Worm (Caenorhabditis elegans) whole organism, midembryonic: ENCODE data around the gene F10G7.10.

Experiments
- cog-1 ChIP-seq: sonication (generic microtip); optimal IDR thresholded peaks from 2 replicates; lab custom pipeline; 2016; ENCODE audit warnings: missing genetic modification characterization, missing compliant biosample characterization
- flt-1 ChIP-seq: fragments of 200-800 bp; sonication (Bioruptor generic); IDR thresholded peaks from 2 replicates; pipeline ENCODE4 v1.3.6; 2022; ENCODE audit warnings: missing genetic modification characterization, missing compliant biosample characterization
- klf-2 ChIP-seq: fragments of 200-800 bp; sonication (Bioruptor generic); conservative IDR thresholded peaks from 2 replicates; pipeline ENCODE4 v1.3.6; 2022; ENCODE audit warnings: missing genetic modification reagents, missing genetic modification characterization, missing compliant biosample characterization
- med-1 ChIP-seq: sonication (generic microtip); optimal IDR thresholded peaks from 2 replicates; lab custom pipeline; 2017; ENCODE audit warnings: missing genetic modification characterization, mild to moderate bottlenecking, missing compliant biosample characterization, antibody characterized with exemption, missing genetic modification reagents; ENCODE audit not compliant: insufficient read depth
- ref-1 ChIP-seq: fragments of 200-800 bp; sonication (Bioruptor generic); conservative IDR thresholded peaks from 2 replicates; pipeline ENCODE4 v1.3.6; 2022; ENCODE audit warnings: missing genetic modification reagents, missing genetic modification characterization, missing compliant biosample characterization
- tab-1 ChIP-seq: fragments of 200-800 bp; sonication (Bioruptor generic); IDR thresholded peaks from 2 replicates; pipeline ENCODE4 v1.3.6; 2022; ENCODE audit warnings: missing genetic modification characterization, missing compliant biosample characterization
- ztf-23 ChIP-seq: fragments of 200-800 bp; sonication (Bioruptor generic); IDR thresholded peaks from 2 replicates; pipeline ENCODE4 v1.3.6; 2022; ENCODE audit warnings: missing genetic modification reagents, missing genetic modification characterization, missing compliant biosample characterization
- ztf-29 ChIP-seq: fragments of 200-800 bp; sonication (Bioruptor generic); IDR thresholded peaks from 2 replicates; pipeline ENCODE4 v1.3.6; 2022; ENCODE audit warnings: missing genetic modification reagents, missing genetic modification characterization, missing compliant biosample characterization

DNA sequence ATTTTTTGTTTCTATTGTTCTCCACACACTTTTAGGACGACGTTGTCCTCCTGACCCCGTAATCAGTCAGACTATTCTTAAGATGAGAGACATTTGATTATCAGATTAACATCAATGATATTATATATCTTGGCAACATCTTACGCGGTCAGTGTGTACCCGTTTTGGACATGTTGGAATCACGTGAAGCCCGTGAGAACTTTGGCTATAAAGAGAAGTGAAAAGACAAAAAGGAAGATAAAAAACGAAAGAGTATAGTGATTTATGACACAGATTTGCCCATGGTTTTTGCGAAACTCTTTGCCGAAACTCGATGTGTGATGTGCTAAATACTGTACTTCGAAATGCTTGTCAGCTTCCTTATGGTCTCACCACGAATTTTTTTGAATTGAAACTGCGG is 19.2 kb upstream of the F10G7.10 start:
- no peak for TF ChIP-seq klf-2 (GFP tag; lab: Robert Waterston, UW)
- no peak for TF ChIP-seq med-1 (GFP tag; lab: Kevin White, UChicago)
- no peak for TF ChIP-seq ztf-23 (GFP tag; lab: Robert Waterston, UW)
- no peak for TF ChIP-seq tab-1
- TF ChIP-seq ref-1 (GFP tag; lab: Robert Waterston, UW), result no peak
- no peak for TF ChIP-seq flt-1
- TF ChIP-seq cog-1, result no peak
- TF ChIP-seq ztf-29 (GFP tag; lab: Robert Waterston, UW), result no peak
